Fruit fly (Drosophila melanogaster): ENCODE measurements around the gene stas.

stas gene

DNA sequence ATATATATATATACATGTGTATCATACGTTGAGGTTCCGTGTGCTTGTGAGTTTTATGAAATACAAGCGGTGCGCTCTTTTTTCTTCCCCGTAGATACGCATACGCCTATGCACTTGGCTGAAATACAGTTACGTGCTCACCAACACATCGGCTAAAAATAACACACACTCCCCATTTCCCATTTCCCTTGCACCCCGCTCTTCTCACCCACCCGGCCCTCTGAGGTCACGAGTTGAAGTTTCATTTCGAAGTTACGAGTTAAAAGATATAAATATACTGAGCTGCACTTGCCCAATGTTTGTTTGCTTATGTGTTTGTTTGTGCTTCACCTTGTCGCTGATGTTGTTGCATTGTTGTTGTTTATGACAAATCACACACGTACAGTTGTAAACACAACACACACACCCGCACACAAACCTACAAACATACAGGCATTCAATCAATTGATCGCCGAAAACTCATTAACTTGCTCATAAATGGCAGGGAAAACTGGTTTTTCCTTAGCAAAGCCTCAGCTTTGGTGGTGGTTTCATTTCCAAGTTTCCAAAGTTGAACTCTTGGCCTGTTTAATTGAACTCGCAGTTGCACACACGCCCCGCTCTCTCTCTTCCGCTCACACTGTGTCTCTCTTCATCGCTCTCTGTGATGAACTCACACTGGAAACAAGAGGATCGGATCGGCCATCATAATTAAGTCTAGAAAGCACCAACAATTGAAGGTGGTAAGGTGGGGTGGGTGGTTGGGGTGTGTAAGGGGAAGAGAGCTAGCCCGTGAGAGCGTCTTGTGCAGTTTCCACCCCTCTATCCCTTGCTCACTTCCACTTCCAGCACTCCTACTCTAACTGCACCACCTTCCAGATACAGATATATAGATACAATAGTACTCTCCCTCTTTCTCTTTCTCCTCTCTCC lies 30.8 kb upstream of the stas start:
- TF ChIP-seq Sp1 (GFP tag; optimal IDR thresholded peaks at IDR 0.05) (no peak), jim (GFP tag; optimal IDR thresholded peaks at IDR 0.05) (no peak), Myc (optimal IDR thresholded peaks at IDR 0.05) (no peak)

DNA sequence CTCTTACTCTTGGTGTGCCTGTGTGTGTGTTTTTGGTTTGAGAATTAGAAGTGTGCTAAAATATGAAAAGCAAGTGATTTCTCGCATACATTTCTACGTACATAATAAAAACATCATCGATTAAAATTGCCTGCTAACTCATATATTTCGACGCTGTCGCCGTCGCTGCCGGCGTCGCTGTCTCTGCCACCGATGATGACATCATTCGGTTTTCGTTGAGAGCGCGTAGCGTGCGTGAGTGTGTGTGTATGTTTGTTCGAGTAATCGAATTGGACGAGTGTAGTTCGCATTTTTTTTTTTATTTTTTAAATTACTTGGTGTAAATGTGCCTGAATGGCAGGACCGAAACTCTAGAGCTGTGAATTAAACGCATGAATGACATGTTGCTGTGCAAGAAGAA lies 30.0 kb upstream of the stas start:
- TF ChIP-seq sv (GFP tag; optimal IDR thresholded peaks at IDR 0.05) (no peak), Abd-B (GFP tag; optimal IDR thresholded peaks at IDR 0.05) (no peak), psq (GFP tag; optimal IDR thresholded peaks at IDR 0.05) (peak; percentile 1), rgr (GFP tag; optimal IDR thresholded peaks at IDR 0.05) (no peak), ey (GFP tag; optimal IDR thresholded peaks at IDR 0.05) (no peak), CrebA (GFP tag; optimal IDR thresholded peaks at IDR 0.05; ENCODE audit: borderline replicate concordance) (no peak), Rel (GFP tag; optimal IDR thresholded peaks at IDR 0.05) (no peak), Rel (tag; optimal IDR thresholded peaks at IDR 0.05) (no peak), Myc (optimal IDR thresholded peaks at IDR 0.05) (no peak), Jra (GFP tag; optimal IDR thresholded peaks at IDR 0.05) (no peak)

DNA sequence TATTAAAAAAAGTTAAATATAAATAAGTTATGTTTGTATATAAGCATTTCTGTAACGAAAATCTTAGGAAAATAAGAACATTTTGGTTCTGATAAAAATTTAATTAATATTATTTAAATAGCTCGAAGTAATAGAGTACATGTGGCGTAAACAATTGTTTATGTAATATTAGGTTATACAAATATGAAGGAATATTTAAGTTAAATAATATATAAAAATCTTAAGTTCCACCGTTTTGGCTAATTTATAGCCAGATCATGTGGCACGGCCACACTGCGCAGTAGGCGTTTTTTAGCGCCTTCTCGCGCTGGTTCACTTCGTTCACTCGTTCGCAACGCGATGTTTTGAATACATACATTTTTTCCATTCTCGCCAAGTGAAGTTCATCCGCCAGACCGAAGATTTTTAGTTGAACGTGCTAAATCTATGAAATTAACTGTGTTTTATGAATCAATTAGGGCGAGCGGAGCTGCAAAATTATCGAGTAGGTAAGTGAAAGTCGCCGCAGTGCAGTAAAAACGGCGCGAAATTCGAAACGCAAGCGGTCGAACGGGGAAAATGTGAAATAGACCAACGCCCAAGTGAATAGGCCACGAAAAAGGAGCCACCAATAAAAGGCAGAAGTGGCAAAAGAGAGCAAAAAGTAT lies 29.5 kb upstream of the stas start, which contains the start of gene beta-Spec:
TSS of gene beta-Spec (plus strand) at position 323 of the 647 bp plus-strand sequence.
- TF ChIP-seq HLH106 (tag; optimal IDR thresholded peaks at IDR 0.05) (peak; percentile 18), dmrt93B (GFP tag; optimal IDR thresholded peaks at IDR 0.05) (no peak), foxo (GFP tag; optimal IDR thresholded peaks at IDR 0.05) (no peak), dsf (GFP tag; optimal IDR thresholded peaks at IDR 0.05; ENCODE audit: borderline replicate concordance) (no peak), dl (GFP tag; optimal IDR thresholded peaks at IDR 0.05; ENCODE audit: insufficient read depth in 1 of 2, partially characterized antibody in 2 of 2) (no peak), psq (GFP tag; optimal IDR thresholded peaks at IDR 0.05) (peak; percentile 43), brk (GFP tag; optimal IDR thresholded peaks at IDR 0.05) (no peak), Myc (optimal IDR thresholded peaks at IDR 0.05) (peak; percentile 78), ey (GFP tag; optimal IDR thresholded peaks at IDR 0.05) (no peak), CG32264 (GFP tag; optimal IDR thresholded peaks at IDR 0.05) (no peak), pan (optimal IDR thresholded peaks at IDR 0.05) (no peak)

DNA sequence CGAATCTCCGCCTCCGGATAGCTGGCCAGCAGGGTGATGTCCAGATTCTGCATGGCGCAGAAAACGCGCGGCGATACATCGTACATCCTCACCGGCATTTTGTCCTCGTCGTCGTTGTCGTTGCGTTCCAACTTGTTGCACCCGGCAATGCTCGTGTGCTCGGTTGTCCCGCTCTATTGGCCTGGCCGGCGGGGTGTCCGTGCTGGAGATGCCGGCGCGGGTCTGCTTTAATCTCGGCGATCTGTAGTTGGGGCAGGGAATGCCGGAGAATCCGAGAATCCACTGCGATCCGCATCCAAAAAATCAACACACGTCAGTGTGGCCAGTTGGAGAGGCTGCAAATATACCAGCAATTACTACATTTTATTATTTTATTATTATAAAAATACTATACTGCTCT lies 28.8 kb upstream of the stas start, which contains the start of gene IntS2:
TSS of gene IntS2 (minus strand) at position 318 of the 400 bp plus-strand sequence.
- TF ChIP-seq brk (GFP tag; optimal IDR thresholded peaks at IDR 0.05) = no peak
- no peak for TF ChIP-seq Hnf4 (GFP tag; optimal IDR thresholded peaks at IDR 0.05)
- TF ChIP-seq h (GFP tag; optimal IDR thresholded peaks at IDR 0.05) = no peak
- no peak for TF ChIP-seq CG32264 (GFP tag; optimal IDR thresholded peaks at IDR 0.05)
- no peak for TF ChIP-seq dl (GFP tag; optimal IDR thresholded peaks at IDR 0.05; ENCODE audit: insufficient read depth in 1 of 2, partially characterized antibody in 2 of 2)
- TF ChIP-seq Rel (GFP tag; optimal IDR thresholded peaks at IDR 0.05) = no peak
- no peak for TF ChIP-seq Rel (tag; optimal IDR thresholded peaks at IDR 0.05)
- no peak for TF ChIP-seq lola (GFP tag; optimal IDR thresholded peaks at IDR 0.05)
- TF ChIP-seq foxo (GFP tag; optimal IDR thresholded peaks at IDR 0.05) = no peak
- no peak for TF ChIP-seq sage (GFP tag; optimal IDR thresholded peaks at IDR 0.05)
- no peak for TF ChIP-seq Abd-B (GFP tag; optimal IDR thresholded peaks at IDR 0.05)
- no peak for TF ChIP-seq tai (GFP tag; optimal IDR thresholded peaks at IDR 0.05)
- no peak for TF ChIP-seq usp (GFP tag; optimal IDR thresholded peaks at IDR 0.05)
- TF ChIP-seq rgr (GFP tag; optimal IDR thresholded peaks at IDR 0.05) = no peak
- no peak for TF ChIP-seq dsf (GFP tag; optimal IDR thresholded peaks at IDR 0.05; ENCODE audit: borderline replicate concordance)
- TF ChIP-seq dmrt93B (GFP tag; optimal IDR thresholded peaks at IDR 0.05) = no peak
- no peak for TF ChIP-seq N (GFP tag; optimal IDR thresholded peaks at IDR 0.05)
- TF ChIP-seq Myc (optimal IDR thresholded peaks at IDR 0.05) = no peak

DNA sequence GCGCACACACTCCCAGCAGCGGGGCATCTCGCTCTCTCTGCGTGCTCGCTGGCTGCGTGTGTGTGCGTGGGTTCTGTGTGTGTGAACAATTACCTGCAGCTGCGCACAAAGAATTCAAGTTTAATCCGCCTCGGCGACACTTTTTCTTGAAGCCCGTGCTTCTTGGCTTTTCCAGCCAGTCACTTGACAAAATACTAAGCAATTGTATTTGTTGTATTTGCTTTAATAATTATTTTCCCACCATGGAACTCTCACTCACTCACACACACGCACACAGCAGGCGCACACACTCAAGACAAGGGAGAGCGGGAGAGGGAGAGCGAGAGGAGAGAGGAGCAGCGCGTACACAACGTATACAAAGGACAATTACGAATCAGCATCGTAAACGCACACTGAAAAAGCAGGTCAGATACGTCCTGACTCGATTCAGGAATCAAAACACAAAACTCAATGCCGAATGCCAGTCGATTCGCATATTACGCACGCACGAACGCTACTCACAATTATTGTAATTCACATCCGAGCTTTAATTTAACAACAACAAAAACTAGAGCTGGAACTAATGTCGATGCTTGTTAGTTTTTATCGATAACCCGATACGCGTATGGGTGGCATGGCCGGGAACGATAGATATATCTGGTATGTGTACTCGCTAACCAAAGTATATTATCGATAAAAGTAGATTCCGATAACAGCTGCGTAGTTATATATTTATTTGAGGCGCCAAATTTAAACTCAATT lies 24.5 kb upstream of the stas start, which contains the start of gene RhoGAPp190:
TSS of gene RhoGAPp190 (minus strand) at position 565 of the 741 bp plus-strand sequence.
- TF ChIP-seq OdsH (GFP tag; optimal IDR thresholded peaks at IDR 0.05) (no peak), Abd-B (GFP tag; optimal IDR thresholded peaks at IDR 0.05) (peak; percentile 32), psq (GFP tag; optimal IDR thresholded peaks at IDR 0.05) (no peak), Rel (GFP tag; optimal IDR thresholded peaks at IDR 0.05) (no peak), Rel (tag; optimal IDR thresholded peaks at IDR 0.05) (peak; percentile 77), N (GFP tag; optimal IDR thresholded peaks at IDR 0.05) (peak; percentile 79), Dif (GFP tag; optimal IDR thresholded peaks at IDR 0.05; ENCODE audit: partially characterized antibody) (peak; percentile 60)
